Worm (Caenorhabditis elegans) whole organism, L1 larva: ENCODE measurements around the gene lite-1.

Experiments used
- C04F5.9 ChIP-seq: sonication (generic microtip); optimal IDR thresholded peaks from 2 replicates; lab custom pipeline; 2016; ENCODE audit warnings: missing genetic modification characterization, missing compliant biosample characterization
- C34B4.2 ChIP-seq: sonication (generic microtip); optimal IDR thresholded peaks from 2 replicates; lab custom pipeline; 2017; ENCODE audit warnings: mild to moderate bottlenecking, missing genetic modification characterization, missing compliant biosample characterization
- aha-1 ChIP-seq: fragments of 150-350 bp; optimal IDR thresholded peaks from 2 replicates; lab custom pipeline; 2014; ENCODE audit warnings: missing biosample characterization, missing genetic modification characterization
- aly-2 ChIP-seq: fragments of 150-350 bp; optimal IDR thresholded peaks from 2 replicates; lab custom pipeline; 2014; ENCODE audit warnings: missing biosample characterization, missing genetic modification characterization
- ama-1 ChIP-seq: fragments of 150-350 bp; optimal IDR thresholded peaks from 2 replicates; lab custom pipeline; 2014
- ceh-63 ChIP-seq: fragments of 200-800 bp; sonication (Bioruptor generic); optimal IDR thresholded peaks from 2 replicates; lab custom pipeline; 2018; ENCODE audit warnings: mild to moderate bottlenecking, missing genetic modification characterization, missing compliant biosample characterization
- dpl-1 ChIP-seq, 3 experiments: fragments of 150-350 bp in 2 of 3; sonication (generic microtip) in 1 of 3; optimal IDR thresholded peaks; 2 replicates each; lab custom pipeline; 2014 to 2017; ENCODE audit warnings: missing biosample characterization in 3 of 3, missing genetic modification characterization in 3 of 3, missing genetic modification reagents in 3 of 3
- dsc-1 ChIP-seq: sonication (generic microtip); optimal IDR thresholded peaks from 2 replicates; lab custom pipeline; 2016; ENCODE audit warnings: mild to moderate bottlenecking, missing genetic modification characterization, missing compliant biosample characterization
- efl-3 ChIP-seq: fragments of 200-800 bp; sonication (Bioruptor generic); optimal IDR thresholded peaks from 2 replicates; lab custom pipeline; 2018; ENCODE audit warnings: mild to moderate bottlenecking, missing genetic modification characterization, missing compliant biosample characterization
- egl-27 ChIP-seq, 2 experiments: fragments of 150-350 bp in 1 of 2; sonication (generic microtip); optimal IDR thresholded peaks; 3 replicates each; lab custom pipeline; 2017 to 2018; ENCODE audit warnings: missing biosample characterization in 2 of 2, missing genetic modification characterization in 2 of 2, missing genetic modification reagents in 2 of 2
- elt-2 ChIP-seq: sonication (generic microtip); optimal IDR thresholded peaks from 2 replicates; lab custom pipeline; 2016; ENCODE audit warnings: missing genetic modification characterization, mild to moderate bottlenecking, inconsistent platforms, missing compliant biosample characterization, missing genetic modification reagents
- elt-3 ChIP-seq, 6 experiments: fragments of 150-350 bp in 1 of 6; sonication (generic microtip); optimal IDR thresholded peaks; 2 replicates each; lab custom pipeline; 2017 to 2018; ENCODE audit warnings: missing biosample characterization in 6 of 6, missing genetic modification characterization in 6 of 6, inconsistent platforms in 1 of 6
- ets-5 ChIP-seq: fragments of 200-800 bp; sonication (Bioruptor generic); IDR thresholded peaks from 2 replicates; pipeline ENCODE4 v1.3.6; 2022; ENCODE audit warnings: missing genetic modification characterization, missing compliant biosample characterization
- fkh-10 ChIP-seq: sonication (generic microtip); optimal IDR thresholded peaks from 2 replicates; lab custom pipeline; 2017; ENCODE audit warnings: missing biosample characterization, missing genetic modification reagents, missing genetic modification characterization
- fkh-8 ChIP-seq: sonication (generic microtip); optimal IDR thresholded peaks from 2 replicates; lab custom pipeline; 2016; ENCODE audit warnings: mild to moderate bottlenecking, missing genetic modification characterization, missing compliant biosample characterization
- hpl-2 ChIP-seq: fragments of 150-350 bp; optimal IDR thresholded peaks from 2 replicates; lab custom pipeline; 2014; ENCODE audit warnings: missing biosample characterization, missing genetic modification reagents, missing genetic modification characterization
- irx-1 ChIP-seq: sonication (generic microtip); optimal IDR thresholded peaks from 2 replicates; lab custom pipeline; 2016; ENCODE audit warnings: missing genetic modification characterization, missing compliant biosample characterization
- jun-1 ChIP-seq: fragments of 150-350 bp; optimal IDR thresholded peaks from 2 replicates; lab custom pipeline; 2014; ENCODE audit warnings: missing biosample characterization, missing genetic modification reagents, missing genetic modification characterization
- lin-14 ChIP-seq: fragments of 200-800 bp; sonication (Bioruptor generic); optimal IDR thresholded peaks from 2 replicates; lab custom pipeline; 2018; ENCODE audit warnings: mild to moderate bottlenecking, missing genetic modification characterization, moderate library complexity, missing compliant biosample characterization
- lin-15B ChIP-seq: fragments of 150-350 bp; sonication (generic microtip); optimal IDR thresholded peaks from 3 replicates; lab custom pipeline; 2014; ENCODE audit warnings: missing biosample characterization, missing genetic modification characterization
- lin-35 ChIP-seq, 2 experiments: fragments of 150-350 bp; optimal IDR thresholded peaks; 2 replicates each; lab custom pipeline; 2014; ENCODE audit warnings: missing biosample characterization in 2 of 2, missing genetic modification characterization in 2 of 2, missing genetic modification reagents in 2 of 2
- lsy-2 ChIP-seq, 2 experiments: fragments of 150-350 bp; optimal IDR thresholded peaks; 2 replicates each; lab custom pipeline; 2014; ENCODE audit warnings: missing biosample characterization in 2 of 2, missing genetic modification characterization in 2 of 2
- mdl-1 ChIP-seq, 2 experiments: fragments of 150-350 bp; optimal IDR thresholded peaks; 2 replicates each; lab custom pipeline; 2014 to 2017; ENCODE audit warnings: missing biosample characterization in 2 of 2, missing genetic modification characterization in 2 of 2, inconsistent platforms in 1 of 2
- mef-2 ChIP-seq: fragments of 150-350 bp; optimal IDR thresholded peaks from 2 replicates; lab custom pipeline; 2014; ENCODE audit warnings: missing biosample characterization, missing genetic modification characterization
- mep-1 ChIP-seq: fragments of 150-350 bp; optimal IDR thresholded peaks from 2 replicates; lab custom pipeline; 2014; ENCODE audit warnings: missing biosample characterization, missing genetic modification characterization
- nhr-11 ChIP-seq: fragments of 150-350 bp; optimal IDR thresholded peaks from 2 replicates; lab custom pipeline; 2014; ENCODE audit warnings: missing biosample characterization, missing genetic modification characterization
- nhr-12 ChIP-seq: sonication (generic microtip); optimal IDR thresholded peaks from 2 replicates; lab custom pipeline; 2017; ENCODE audit warnings: missing biosample characterization, missing genetic modification characterization
- nhr-19 ChIP-seq: fragments of 200-800 bp; sonication (Bioruptor generic); conservative IDR thresholded peaks from 2 replicates; pipeline ENCODE4 v1.3.6; 2022; ENCODE audit warnings: missing genetic modification characterization, missing compliant biosample characterization
- nhr-20 ChIP-seq: sonication (generic microtip); optimal IDR thresholded peaks from 2 replicates; lab custom pipeline; 2016; ENCODE audit warnings: mild to moderate bottlenecking, missing genetic modification characterization, missing compliant biosample characterization
- nhr-237 ChIP-seq: fragments of 150-350 bp; optimal IDR thresholded peaks from 2 replicates; lab custom pipeline; 2014; ENCODE audit warnings: missing biosample characterization, missing genetic modification characterization
- nhr-47 ChIP-seq: sonication (generic microtip); optimal IDR thresholded peaks from 2 replicates; lab custom pipeline; 2016; ENCODE audit warnings: mild to moderate bottlenecking, missing genetic modification characterization, moderate library complexity, missing compliant biosample characterization
- nhr-71 ChIP-seq: sonication (generic microtip); optimal IDR thresholded peaks from 2 replicates; lab custom pipeline; 2016; ENCODE audit warnings: mild to moderate bottlenecking, missing genetic modification characterization, moderate library complexity, missing compliant biosample characterization
- nhr-76 ChIP-seq: sonication (generic microtip); optimal IDR thresholded peaks from 2 replicates; lab custom pipeline; 2017; ENCODE audit warnings: missing biosample characterization, missing genetic modification characterization
- nhr-77 ChIP-seq: fragments of 150-350 bp; optimal IDR thresholded peaks from 2 replicates; lab custom pipeline; 2014; ENCODE audit warnings: missing biosample characterization, missing genetic modification characterization
- nhr-85 ChIP-seq: sonication (generic microtip); peaks from one replicate; lab custom pipeline; 2016; ENCODE audit warnings: missing genetic modification characterization, inconsistent platforms, missing compliant biosample characterization
- pax-3 ChIP-seq: fragments of 200-800 bp; sonication (Bioruptor generic); optimal IDR thresholded peaks from 2 replicates; lab custom pipeline; 2018; ENCODE audit warnings: mild to moderate bottlenecking, missing genetic modification characterization, moderate library complexity, missing compliant biosample characterization
- pqm-1 ChIP-seq: sonication (generic microtip); optimal IDR thresholded peaks from 3 replicates; lab custom pipeline; 2017; ENCODE audit warnings: missing biosample characterization, missing genetic modification characterization
- rnt-1 ChIP-seq: sonication (generic microtip); optimal IDR thresholded peaks from 2 replicates; lab custom pipeline; 2016; ENCODE audit warnings: mild to moderate bottlenecking, missing genetic modification characterization, moderate library complexity, missing compliant biosample characterization
- skn-1 ChIP-seq: fragments of 150-350 bp; optimal IDR thresholded peaks from 2 replicates; lab custom pipeline; 2014; ENCODE audit warnings: missing biosample characterization, missing genetic modification characterization
- snu-23 ChIP-seq: sonication (generic microtip); optimal IDR thresholded peaks from 2 replicates; lab custom pipeline; 2016; ENCODE audit warnings: missing genetic modification characterization, missing compliant biosample characterization
- sox-4 ChIP-seq: sonication (generic microtip); optimal IDR thresholded peaks from 2 replicates; lab custom pipeline; 2016; ENCODE audit warnings: missing genetic modification characterization, missing compliant biosample characterization
- unc-30 ChIP-seq: sonication (generic microtip); optimal IDR thresholded peaks from 2 replicates; lab custom pipeline; 2017; ENCODE audit warnings: missing biosample characterization, missing genetic modification characterization
- unc-62 ChIP-seq: fragments of 150-350 bp; optimal IDR thresholded peaks from 2 replicates; lab custom pipeline; 2014; ENCODE audit warnings: missing biosample characterization, missing genetic modification reagents, missing genetic modification characterization
- unc-86 ChIP-seq: sonication (generic microtip); optimal IDR thresholded peaks from 2 replicates; lab custom pipeline; 2016; ENCODE audit warnings: missing genetic modification characterization, missing compliant biosample characterization
- vab-15 ChIP-seq: sonication (generic microtip); optimal IDR thresholded peaks from 2 replicates; lab custom pipeline; 2017; ENCODE audit warnings: missing genotype, mild to moderate bottlenecking, missing genetic modification characterization, missing compliant biosample characterization
- xbp-1 ChIP-seq: sonication (generic microtip); optimal IDR thresholded peaks from 2 replicates; lab custom pipeline; 2016; ENCODE audit warnings: missing genetic modification characterization, missing compliant biosample characterization
- zip-4 ChIP-seq: fragments of 200-800 bp; sonication (Bioruptor generic); optimal IDR thresholded peaks from 2 replicates; lab custom pipeline; 2018; ENCODE audit warnings: mild to moderate bottlenecking, missing genetic modification characterization, moderate library complexity, missing compliant biosample characterization
- ztf-4 ChIP-seq: fragments of 150-350 bp; optimal IDR thresholded peaks from 2 replicates; lab custom pipeline; 2014; ENCODE audit warnings: missing biosample characterization, missing genetic modification characterization

lite-1 gene

ce11 chrX:6247013-6247412, 16.4 kb upstream of the lite-1 start:
- TF ChIP-seq fkh-8 (tag; lab: Kevin White, UChicago) (peak; percentile 61), zip-4 (GFP tag; lab: Kevin White, UChicago) (no peak), nhr-20 (no peak), C34B4.2 (tag; lab: Kevin White, UChicago) (no peak), ztf-4 (tag; lab: Kevin White, UChicago) (no peak), ceh-63 (no peak), rnt-1 (tag; lab: Kevin White, UChicago) (no peak), ama-1 (lab: Kevin White, UChicago) (no peak), snu-23 (GFP tag; lab: Kevin White, UChicago) (no peak), mdl-1 (tag; optimal IDR thresholded peaks at IDR 0.05; lab: Kevin White, UChicago) (no peak), irx-1 (tag; lab: Kevin White, UChicago) (no peak), skn-1 (tag; lab: Kevin White, UChicago) (no peak), mef-2 (tag; lab: Kevin White, UChicago) (no peak), lsy-2 (tag; optimal IDR thresholded peaks at IDR 0.05; lab: Kevin White, UChicago) (no peak), egl-27 (tag; optimal IDR thresholded peaks at IDR 0.05; lab: Kevin White, UChicago) (no peak), vab-15 (tag; lab: Kevin White, UChicago) (no peak), unc-30 (no peak), fkh-10 (GFP tag; lab: Kevin White, UChicago) (no peak), dpl-1 (GFP tag; optimal IDR thresholded peaks at IDR 0.05; lab: Kevin White, UChicago) (no peak), nhr-85 (tag; lab: Kevin White, UChicago) (no peak), dsc-1 (peak; percentile 83), unc-86 (tag; lab: Kevin White, UChicago) (no peak), hpl-2 (GFP tag; lab: Kevin White, UChicago) (no peak), xbp-1 (tag; lab: Kevin White, UChicago) (no peak), lin-14 (peak; percentile 5), nhr-47 (tag; lab: Kevin White, UChicago) (peak; percentile 25), pax-3 (tag; lab: Kevin White, UChicago) (no peak), unc-62 (GFP tag; lab: Kevin White, UChicago) (no peak), nhr-71 (peak; percentile 11), ets-5 (no peak)

ce11 chrX:6245499-6245898, 14.9 kb upstream of the lite-1 start:
- peak; percentile 43 for TF ChIP-seq sox-4 (tag; lab: Kevin White, UChicago)
- TF ChIP-seq pqm-1 (tag; lab: Kevin White, UChicago), result no peak
- TF ChIP-seq elt-2 (tag; lab: Kevin White, UChicago), result no peak
- peak; percentile 59 for TF ChIP-seq dsc-1
- TF ChIP-seq fkh-8 (tag; lab: Kevin White, UChicago), result peak; percentile 88
- TF ChIP-seq aly-2 (tag; lab: Kevin White, UChicago), result no peak
- no peak for TF ChIP-seq nhr-77 (tag; lab: Kevin White, UChicago)
- TF ChIP-seq aha-1 (tag; lab: Kevin White, UChicago), result no peak
- peak; percentile 11 for TF ChIP-seq lin-14
- peak; percentile 2 for TF ChIP-seq nhr-20
- TF ChIP-seq C34B4.2 (tag; lab: Kevin White, UChicago), result no peak
- TF ChIP-seq nhr-76 (tag; lab: Kevin White, UChicago), result no peak
- peak; percentile 39 for TF ChIP-seq nhr-47 (tag; lab: Kevin White, UChicago)
- TF ChIP-seq nhr-12 (tag; lab: Kevin White, UChicago), result no peak
- TF ChIP-seq nhr-237, result no peak
- TF ChIP-seq nhr-71, result peak; percentile 52
- TF ChIP-seq unc-62 (GFP tag; lab: Kevin White, UChicago), result no peak
- no peak for TF ChIP-seq jun-1
- TF ChIP-seq hpl-2 (GFP tag; lab: Kevin White, UChicago), result no peak
- TF ChIP-seq irx-1 (tag; lab: Kevin White, UChicago), result no peak

ce11 chrX:6240640-6241033, 10.1 kb upstream of the lite-1 start, which contains the start of gene got-2.2:
Gene got-2.2, plus strand, starts transcription at chrX:6240983.
- TF ChIP-seq mep-1 (tag; lab: Kevin White, UChicago) (no peak), nhr-19 (GFP tag; lab: Robert Waterston, UW) (peak; percentile 63), elt-2 (tag; lab: Kevin White, UChicago) (peak; percentile 57), lsy-2 (tag; optimal IDR thresholded peaks at IDR 0.05; lab: Kevin White, UChicago) (no peak), nhr-71 (peak; percentile 24), lin-35 (GFP tag; optimal IDR thresholded peaks at IDR 0.05; lab: Kevin White, UChicago) (peak in 1 of 2 experiments; percentile 34), mdl-1 (tag; optimal IDR thresholded peaks at IDR 0.05; lab: Kevin White, UChicago) (peak in 1 of 2 experiments; percentile 33), lin-15B (tag; lab: Kevin White, UChicago) (no peak), hpl-2 (GFP tag; lab: Kevin White, UChicago) (no peak), nhr-77 (tag; lab: Kevin White, UChicago) (no peak), efl-3 (GFP tag; lab: Kevin White, UChicago) (no peak), nhr-11 (tag; lab: Kevin White, UChicago) (no peak), nhr-12 (tag; lab: Kevin White, UChicago) (no peak), nhr-20 (peak; percentile 24), C04F5.9 (tag; lab: Kevin White, UChicago) (no peak), lin-14 (no peak), elt-3 (tag; optimal IDR thresholded peaks at IDR 0.05; lab: Kevin White, UChicago) (peak in 1 of 6 experiments; percentile 87)
